Fruit fly (Drosophila melanogaster): Measurements from ENCODE around the gene CG44174.

The CG44174 gene

DNA sequence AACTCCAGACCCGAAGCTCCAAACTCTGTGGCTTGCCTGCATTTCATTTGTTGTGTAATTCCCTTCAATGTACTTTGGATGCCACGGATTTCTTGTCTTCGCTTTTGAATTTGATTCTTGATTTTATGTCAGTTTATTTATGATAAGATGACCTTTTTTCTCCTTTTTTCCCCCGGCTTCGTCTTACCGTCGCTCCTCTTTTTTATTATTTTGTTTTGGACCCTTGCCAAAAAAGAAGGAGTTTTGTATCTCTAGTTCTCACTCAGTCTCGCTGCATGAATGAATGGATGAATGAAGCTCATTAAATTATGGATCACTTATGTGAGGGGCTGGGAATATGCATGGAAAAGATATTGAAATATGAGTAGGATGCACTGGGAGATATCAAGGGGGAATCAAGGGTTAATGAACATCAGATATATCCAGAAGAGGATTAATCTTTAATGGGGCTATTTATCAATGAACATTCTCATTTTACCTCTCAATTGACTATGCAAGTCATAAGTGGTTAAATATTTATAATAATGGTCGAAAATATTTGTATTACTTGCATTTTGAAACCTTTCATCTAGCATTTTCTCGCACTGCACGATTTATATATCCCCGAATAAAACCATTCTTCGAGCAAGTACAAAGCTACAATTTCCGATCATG lies 2.4 kb upstream of the CG44174 start:
- TF ChIP-seq Myc (optimal IDR thresholded peaks at IDR 0.05) (no peak), ttk (optimal IDR thresholded peaks at IDR 0.05) (no peak), psq (optimal IDR thresholded peaks at IDR 0.05) (no peak)

DNA sequence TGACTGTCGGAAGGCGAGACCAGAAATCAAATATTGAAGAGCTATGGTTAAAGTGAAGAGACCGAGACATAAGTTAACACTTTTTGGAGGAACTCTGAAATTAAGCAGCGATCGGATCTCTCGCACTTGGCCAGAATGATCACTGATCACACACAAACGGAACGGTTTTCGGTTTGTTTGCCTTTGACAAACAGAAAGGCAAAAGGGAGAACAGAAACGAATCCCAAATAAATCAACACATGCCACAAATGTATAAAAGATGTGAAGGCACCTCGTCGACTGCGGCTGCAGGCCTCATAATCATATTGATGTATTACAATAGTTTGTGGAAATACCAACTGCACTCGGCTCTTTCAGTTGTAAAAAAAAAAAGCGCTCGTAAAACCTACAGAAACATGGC lies 707 bp upstream of the CG44174 start:
- TF ChIP-seq Myc (optimal IDR thresholded peaks at IDR 0.05) = no peak
- TF ChIP-seq ttk (optimal IDR thresholded peaks at IDR 0.05) = no peak
- no peak for TF ChIP-seq h (optimal IDR thresholded peaks at IDR 0.05)

DNA sequence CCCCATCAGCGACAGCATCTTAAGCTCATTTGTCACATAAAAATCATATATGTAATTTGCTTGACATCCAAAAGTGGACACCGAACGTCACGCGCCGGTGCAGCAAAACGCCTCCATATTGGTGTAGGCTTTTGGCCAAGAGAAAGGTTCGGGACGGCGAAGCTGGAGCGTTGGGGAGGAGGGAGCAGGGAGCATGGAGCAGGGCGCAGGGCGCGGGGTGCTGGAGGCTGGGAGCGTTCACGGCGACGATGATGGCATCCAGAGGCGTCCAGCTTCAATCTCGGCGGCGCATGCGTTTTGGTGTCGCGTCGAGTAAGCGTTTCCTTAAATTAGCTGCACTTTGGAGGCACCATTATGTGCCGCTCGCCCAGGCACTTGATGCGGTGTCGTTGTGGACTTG lies 3.6 kb downstream of the CG44174 start:
- TF ChIP-seq h (optimal IDR thresholded peaks at IDR 0.05) = no peak
- TF ChIP-seq insv (optimal IDR thresholded peaks at IDR 0.05) = no peak
- TF ChIP-seq psq (optimal IDR thresholded peaks at IDR 0.05) = no peak
- TF ChIP-seq Myc (optimal IDR thresholded peaks at IDR 0.05) = no peak
- no peak for TF ChIP-seq Sin3A (optimal IDR thresholded peaks at IDR 0.05)
- no peak for TF ChIP-seq ttk (optimal IDR thresholded peaks at IDR 0.05)

DNA sequence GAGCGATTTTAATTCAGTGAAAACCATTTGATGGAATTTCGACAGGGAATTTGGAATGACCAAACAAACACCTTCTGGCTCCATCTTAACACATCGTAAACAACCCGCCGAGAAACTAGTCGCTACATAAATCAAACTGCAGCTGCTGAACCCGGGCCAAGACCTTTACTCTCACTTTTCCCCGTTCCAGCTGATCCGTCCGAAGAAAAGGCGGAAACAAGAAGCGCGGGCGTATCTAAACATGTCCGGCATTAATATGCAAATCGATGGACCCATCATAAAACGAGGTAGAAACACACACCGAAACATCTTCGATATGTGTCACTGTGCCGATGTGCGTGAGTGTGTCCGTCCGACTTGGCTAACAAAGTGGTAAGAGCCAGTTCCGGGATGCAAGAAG lies 4.5 kb downstream of the CG44174 start:
- TF ChIP-seq insv (optimal IDR thresholded peaks at IDR 0.05) = no peak
- no peak for TF ChIP-seq psq (optimal IDR thresholded peaks at IDR 0.05)
- no peak for TF ChIP-seq ttk (optimal IDR thresholded peaks at IDR 0.05)
- TF ChIP-seq h (optimal IDR thresholded peaks at IDR 0.05) = no peak
- no peak for TF ChIP-seq Sin3A (optimal IDR thresholded peaks at IDR 0.05)

DNA sequence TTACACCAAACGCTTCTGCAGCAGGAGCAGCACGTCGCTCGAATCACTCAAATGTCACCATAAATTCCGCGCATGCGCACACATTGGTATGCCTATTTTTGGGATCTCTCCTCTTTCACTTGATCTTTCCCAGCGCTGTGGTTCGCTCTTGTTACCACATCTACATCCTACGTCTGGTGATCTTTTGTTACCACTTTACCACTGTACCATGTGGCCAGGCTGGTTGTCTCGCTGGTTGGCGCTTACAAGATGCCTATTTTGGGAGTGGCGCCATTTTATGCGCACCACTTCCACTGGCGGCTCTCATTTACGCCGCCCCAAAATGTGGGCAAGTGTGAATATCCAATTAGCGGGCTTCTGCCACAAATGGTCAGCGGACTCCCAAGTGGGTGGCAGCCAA lies 9.8 kb downstream of the CG44174 start:
- TF ChIP-seq psq (optimal IDR thresholded peaks at IDR 0.05) (no peak), ttk (optimal IDR thresholded peaks at IDR 0.05) (no peak), insv (optimal IDR thresholded peaks at IDR 0.05) (no peak), Sin3A (optimal IDR thresholded peaks at IDR 0.05) (no peak), h (optimal IDR thresholded peaks at IDR 0.05) (no peak), Myc (optimal IDR thresholded peaks at IDR 0.05) (no peak)

DNA sequence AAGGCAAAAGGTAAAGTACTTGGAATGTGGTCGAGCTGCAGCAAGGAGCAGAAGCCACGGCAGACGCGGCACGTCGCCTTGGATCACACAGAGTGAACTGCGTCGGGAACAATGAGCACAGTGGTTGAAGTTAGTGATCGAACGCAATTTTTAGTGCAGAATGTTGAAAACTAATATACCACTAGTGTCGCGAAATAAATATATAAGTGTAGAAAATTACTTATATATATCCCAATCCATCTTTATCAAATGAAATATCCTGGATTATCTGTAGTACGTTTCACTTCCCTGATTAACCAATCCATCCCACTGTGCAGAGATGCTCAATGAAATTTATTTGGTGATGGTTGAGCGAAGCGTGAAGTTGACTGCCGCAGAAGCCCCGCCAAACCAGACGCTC lies 11.0 kb downstream of the CG44174 start:
- TF ChIP-seq Myc (optimal IDR thresholded peaks at IDR 0.05) = no peak
- no peak for TF ChIP-seq Sin3A (optimal IDR thresholded peaks at IDR 0.05)
- TF ChIP-seq psq (optimal IDR thresholded peaks at IDR 0.05) = no peak
- TF ChIP-seq ttk (optimal IDR thresholded peaks at IDR 0.05) = no peak
- TF ChIP-seq h (optimal IDR thresholded peaks at IDR 0.05) = no peak
- no peak for TF ChIP-seq insv (optimal IDR thresholded peaks at IDR 0.05)

DNA sequence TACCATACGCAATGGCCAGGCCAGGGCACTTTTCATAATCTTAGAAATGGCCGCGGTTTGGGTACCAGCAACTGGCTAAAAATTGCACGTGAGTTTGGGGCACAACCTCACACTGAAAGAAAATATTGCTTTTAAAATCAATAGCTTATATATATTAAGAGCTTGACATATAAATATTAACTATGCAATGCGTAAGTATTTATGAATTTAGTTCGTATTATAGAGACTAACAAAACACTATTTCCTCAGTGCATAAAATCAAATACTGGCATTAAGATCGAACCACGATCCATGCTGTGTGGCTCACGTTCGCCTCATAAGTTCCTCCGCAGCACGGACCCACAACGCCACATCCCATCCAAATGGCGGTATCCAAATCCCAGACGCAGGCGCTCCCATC lies 14.0 kb downstream of the CG44174 start:
- TF ChIP-seq h (optimal IDR thresholded peaks at IDR 0.05) (no peak), Myc (optimal IDR thresholded peaks at IDR 0.05) (no peak), psq (optimal IDR thresholded peaks at IDR 0.05) (no peak), ttk (optimal IDR thresholded peaks at IDR 0.05) (no peak), Sin3A (optimal IDR thresholded peaks at IDR 0.05) (no peak), insv (optimal IDR thresholded peaks at IDR 0.05) (no peak)

DNA sequence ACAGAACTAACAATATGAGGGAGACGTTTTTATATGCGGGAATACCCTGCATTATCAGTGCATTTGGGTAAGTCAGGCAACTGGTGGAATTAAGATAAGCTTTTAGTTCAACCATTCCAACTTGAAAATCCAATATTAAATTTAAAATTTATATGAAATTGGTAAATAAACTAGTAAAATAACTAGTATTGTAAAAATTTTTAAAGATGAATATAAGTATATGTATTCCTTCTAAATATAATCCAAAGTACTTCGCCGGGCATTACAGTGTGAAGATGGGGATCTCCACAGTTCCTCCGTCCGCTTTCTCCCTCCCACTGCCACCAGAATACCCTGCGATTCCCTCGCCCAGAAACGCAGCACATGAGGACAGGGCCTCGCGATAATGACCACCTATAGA lies 14.7 kb downstream of the CG44174 start:
- no peak for TF ChIP-seq insv (optimal IDR thresholded peaks at IDR 0.05)
- no peak for TF ChIP-seq Sin3A (optimal IDR thresholded peaks at IDR 0.05)
- TF ChIP-seq ttk (optimal IDR thresholded peaks at IDR 0.05) = no peak
- no peak for TF ChIP-seq Myc (optimal IDR thresholded peaks at IDR 0.05)
- no peak for TF ChIP-seq h (optimal IDR thresholded peaks at IDR 0.05)
- TF ChIP-seq psq (optimal IDR thresholded peaks at IDR 0.05) = no peak

DNA sequence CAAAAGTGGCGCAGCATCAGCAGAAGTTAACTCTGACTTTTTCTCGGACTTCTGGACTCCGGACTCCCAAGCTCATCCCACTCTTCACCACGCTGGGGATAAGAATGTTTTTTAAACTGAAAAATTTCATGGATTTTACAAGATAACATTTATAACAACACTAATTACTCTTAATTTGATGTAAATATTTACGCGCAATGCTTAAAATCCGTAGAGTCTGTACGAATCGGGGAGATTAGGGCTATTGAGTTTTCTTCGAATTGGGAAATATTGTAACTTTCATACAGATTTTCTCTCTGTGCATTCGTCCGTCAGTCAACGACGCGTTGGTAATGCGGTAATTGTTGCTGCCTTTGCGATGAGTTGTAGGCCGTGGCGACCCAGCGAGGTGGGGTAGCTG lies 15.3 kb downstream of the CG44174 start:
- TF ChIP-seq Sin3A (optimal IDR thresholded peaks at IDR 0.05) (no peak), ttk (optimal IDR thresholded peaks at IDR 0.05) (no peak), insv (optimal IDR thresholded peaks at IDR 0.05) (no peak), psq (optimal IDR thresholded peaks at IDR 0.05) (no peak), h (optimal IDR thresholded peaks at IDR 0.05) (no peak), Myc (optimal IDR thresholded peaks at IDR 0.05) (no peak)

DNA sequence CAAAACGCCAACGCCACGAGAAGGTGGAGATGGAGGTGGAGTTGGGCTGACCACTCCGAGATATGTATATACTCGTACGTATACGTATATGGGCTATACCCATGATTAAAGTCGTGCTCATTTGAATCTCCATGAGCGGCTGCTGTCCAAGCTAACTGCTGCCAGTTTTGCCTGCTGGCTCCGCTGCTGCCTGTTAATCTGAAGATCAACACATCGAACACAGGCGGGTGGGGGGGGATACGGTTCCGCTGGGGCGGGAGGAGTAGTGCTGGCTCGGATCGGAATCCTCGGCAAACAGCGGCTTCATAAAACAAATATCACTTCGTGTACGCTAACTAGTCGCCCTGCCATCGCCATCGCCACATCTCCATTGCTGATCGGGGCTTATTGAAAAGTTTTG lies 21.4 kb downstream of the CG44174 start:
- no peak for TF ChIP-seq Myc (optimal IDR thresholded peaks at IDR 0.05)
- no peak for TF ChIP-seq h (optimal IDR thresholded peaks at IDR 0.05)
- no peak for TF ChIP-seq insv (optimal IDR thresholded peaks at IDR 0.05)
- no peak for TF ChIP-seq psq (optimal IDR thresholded peaks at IDR 0.05)

DNA sequence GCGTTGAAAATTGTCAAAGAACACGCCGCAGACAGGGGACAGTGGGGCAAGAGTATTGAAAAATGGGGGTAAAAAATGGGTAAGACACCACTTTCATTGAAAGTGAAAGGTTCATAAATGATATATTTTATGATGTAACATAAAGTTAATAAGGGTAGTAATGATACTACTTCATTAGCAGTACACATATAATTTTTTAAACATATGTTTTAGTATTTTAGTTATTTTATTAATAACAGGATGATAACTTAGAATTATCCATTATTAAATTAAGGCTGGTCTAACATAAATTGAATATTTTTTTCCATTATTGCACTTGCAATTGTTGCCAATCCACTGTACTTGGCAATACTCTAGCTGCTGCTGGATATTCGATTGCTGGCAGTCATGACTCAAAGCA lies 23.5 kb downstream of the CG44174 start:
- no peak for TF ChIP-seq Myc (optimal IDR thresholded peaks at IDR 0.05)
- no peak for TF ChIP-seq insv (optimal IDR thresholded peaks at IDR 0.05)
- no peak for TF ChIP-seq Sin3A (optimal IDR thresholded peaks at IDR 0.05)
- TF ChIP-seq ttk (optimal IDR thresholded peaks at IDR 0.05) = no peak
- TF ChIP-seq h (optimal IDR thresholded peaks at IDR 0.05) = no peak
- TF ChIP-seq psq (optimal IDR thresholded peaks at IDR 0.05) = no peak

DNA sequence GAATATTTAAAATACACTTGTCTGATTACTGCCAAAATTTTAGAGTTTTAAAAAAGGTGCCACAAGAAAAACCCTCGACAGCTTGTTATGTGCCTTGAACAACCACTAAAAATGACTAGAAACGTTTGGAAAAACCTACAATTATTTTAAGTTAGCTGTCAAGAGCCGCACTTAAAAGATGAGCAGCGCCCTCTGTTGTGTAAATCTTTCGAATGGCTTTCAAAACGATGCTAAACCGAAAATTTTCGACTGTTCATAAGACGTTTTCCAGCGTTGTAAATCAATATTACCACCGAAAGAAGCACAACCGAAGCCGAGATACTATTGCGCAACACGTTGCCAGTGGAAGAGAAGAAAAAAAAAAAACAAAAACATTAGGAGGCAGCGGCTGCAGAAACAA lies 26.4 kb downstream of the CG44174 start:
- TF ChIP-seq psq (optimal IDR thresholded peaks at IDR 0.05) (no peak), Sin3A (optimal IDR thresholded peaks at IDR 0.05) (no peak), ttk (optimal IDR thresholded peaks at IDR 0.05) (no peak), h (optimal IDR thresholded peaks at IDR 0.05) (no peak), Myc (optimal IDR thresholded peaks at IDR 0.05) (no peak), insv (optimal IDR thresholded peaks at IDR 0.05) (no peak)

DNA sequence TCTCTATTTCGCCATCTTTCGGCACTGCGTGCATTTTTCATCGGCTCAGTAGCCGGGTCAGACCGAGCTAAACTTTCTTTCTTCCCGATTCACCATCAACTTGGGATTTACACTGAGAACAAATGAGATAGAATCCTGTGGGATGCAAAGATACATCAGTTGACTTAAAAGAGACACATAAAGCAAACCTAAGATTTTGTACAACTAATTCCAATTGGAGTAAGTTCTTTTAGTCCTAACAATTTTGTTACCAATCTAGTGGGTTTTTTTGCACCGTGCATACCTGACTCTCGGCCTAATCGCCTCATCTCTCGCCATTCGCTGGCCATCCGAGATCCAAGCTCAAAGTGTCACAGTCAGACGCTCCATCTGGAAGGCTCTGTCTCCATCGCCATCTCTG lies 32.7 kb downstream of the CG44174 start:
- TF ChIP-seq insv (optimal IDR thresholded peaks at IDR 0.05) = no peak

DNA sequence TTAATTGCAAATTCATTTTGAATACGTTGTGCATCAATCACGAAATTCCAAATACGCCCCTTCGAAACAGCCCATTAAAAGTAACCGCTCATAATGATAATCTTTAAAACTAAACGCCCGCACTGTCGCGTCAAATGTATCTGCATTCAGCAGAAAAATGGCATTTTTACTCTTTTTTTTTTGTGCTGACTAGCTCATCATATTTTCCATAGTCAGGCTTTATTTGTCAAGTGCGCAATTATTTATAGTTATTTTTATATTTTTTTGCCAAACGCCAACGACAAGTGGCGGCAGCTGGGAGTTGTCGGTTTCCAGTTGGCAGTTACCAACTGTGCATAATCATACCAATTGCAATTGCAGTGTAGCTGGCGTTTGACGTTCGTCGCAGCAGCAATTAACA lies 41.0 kb downstream of the CG44174 start, which contains the start of gene CG14280:
TSS of gene CG14280 (plus strand) at position 301 of the 400 bp plus-strand sequence.
- no peak for TF ChIP-seq h (optimal IDR thresholded peaks at IDR 0.05)
- TF ChIP-seq Sin3A (optimal IDR thresholded peaks at IDR 0.05) = no peak
- no peak for TF ChIP-seq insv (optimal IDR thresholded peaks at IDR 0.05)
- TF ChIP-seq psq (optimal IDR thresholded peaks at IDR 0.05) = no peak
- no peak for TF ChIP-seq ttk (optimal IDR thresholded peaks at IDR 0.05)

Measured in Kc167 (cell line).